Worm (Caenorhabditis elegans): Measurements from ENCODE around the gene T04F8.7.
A peak's percentile ranks its signal among the peaks of the same experiment; 100 is the strongest.

T04F8.7 gene

ce11 chrX:11662557-11662956 is 18.2 kb downstream of the T04F8.7 start (continued):
- TF ChIP-seq ekl-4 (GFP tag; IDR thresholded peaks at IDR 0.05) = no peak
- TF ChIP-seq madf-3 (GFP tag; IDR thresholded peaks at IDR 0.05) = 0 out of 2 replicates have a peak, but pooled peaks have one; percentile 17
- TF ChIP-seq ztf-18 (tag; optimal IDR thresholded peaks at IDR 0.05) = peak; percentile 82
- no peak for TF ChIP-seq ztf-22 (GFP tag; optimal IDR thresholded peaks at IDR 0.05)
- TF ChIP-seq akir-1 (GFP tag; optimal IDR thresholded peaks at IDR 0.05) = no peak
- TF ChIP-seq ceh-40 (GFP tag; IDR thresholded peaks at IDR 0.05) = no peak
- TF ChIP-seq xnd-1 (tag; optimal IDR thresholded peaks at IDR 0.05) = no peak
- no peak for TF ChIP-seq ztf-3 (GFP tag; optimal IDR thresholded peaks at IDR 0.05)
- no peak for TF ChIP-seq sea-2 (GFP tag; IDR thresholded peaks at IDR 0.05)
- TF ChIP-seq rcor-1 (GFP tag; IDR thresholded peaks at IDR 0.05) = no peak
- TF ChIP-seq ceh-91 (GFP tag; IDR thresholded peaks at IDR 0.05) = no peak
- TF ChIP-seq nfya-2 (GFP tag; IDR thresholded peaks at IDR 0.05) = no peak
- TF ChIP-seq Y53G8AR.9 (GFP tag; conservative IDR thresholded peaks at IDR 0.05) = no peak
- TF ChIP-seq die-1 (tag; optimal IDR thresholded peaks at IDR 0.05) = no peak
- TF ChIP-seq lag-1 (GFP tag; IDR thresholded peaks at IDR 0.05) = no peak
- TF ChIP-seq dpl-1 (GFP tag; optimal IDR thresholded peaks at IDR 0.05) = no peak

ce11 chrX:11662069-11662468 is 18.7 kb downstream of the T04F8.7 start:
- TF ChIP-seq cebp-1 (GFP tag; IDR thresholded peaks at IDR 0.05) (no peak), cebp-1 (tag; optimal IDR thresholded peaks at IDR 0.05) (peak; percentile 31), rcor-1 (GFP tag; IDR thresholded peaks at IDR 0.05) (no peak)

- TF ChIP-seq dox-1 (GFP tag; IDR thresholded peaks at IDR 0.05) (peak; percentile 35; the same call in 1 of the 2 replicates), B0336.3 (GFP tag; IDR thresholded peaks at IDR 0.05) (no peak), tbp1 (GFP tag; optimal IDR thresholded peaks at IDR 0.05) (peak; percentile 7), nhr-80 (tag; optimal IDR thresholded peaks at IDR 0.05) (peak; percentile 94), let-607 (tag; optimal IDR thresholded peaks at IDR 0.05) (peak in 1 of 2 experiments; percentile 50), atf-7 (tag; optimal IDR thresholded peaks at IDR 0.05) (peak; percentile 31)
Measured at ce11 chrX:11661625-11662024, 19.2 kb downstream of the T04F8.7 start, which contains the start of gene sfxn-1.5. Gene sfxn-1.5, minus strand, starts transcription at chrX:11661660.

ce11 chrX:11658331-11658730 is 22.4 kb downstream of the T04F8.7 start, which contains the start of gene T04F8.3:
Gene T04F8.3, plus strand, starts transcription at chrX:11658631.
- TF ChIP-seq somi-1 (GFP tag; optimal IDR thresholded peaks at IDR 0.05) (no peak), ets-4 (GFP tag; optimal IDR thresholded peaks at IDR 0.05) (no peak), sptf-2 (GFP tag; optimal IDR thresholded peaks at IDR 0.05) (no peak), nhr-80 (tag; optimal IDR thresholded peaks at IDR 0.05) (no peak), pha-4 (tag; optimal IDR thresholded peaks at IDR 0.05) (no peak), ceh-91 (GFP tag; IDR thresholded peaks at IDR 0.05) (no peak), hsf-1 (GFP tag; IDR thresholded peaks at IDR 0.05) (no peak), egl-18 (GFP tag; IDR thresholded peaks at IDR 0.05) (no peak), madf-6 (GFP tag; IDR thresholded peaks at IDR 0.05) (no peak), F23B12.7 (tag; optimal IDR thresholded peaks at IDR 0.05; ENCODE audit: insufficient read depth) (no peak), unc-62 (GFP tag; optimal IDR thresholded peaks at IDR 0.05) (no peak), die-1 (tag; optimal IDR thresholded peaks at IDR 0.05) (no peak), F57C9.4 (tag; optimal IDR thresholded peaks at IDR 0.05) (no peak), nhr-27 (tag; optimal IDR thresholded peaks at IDR 0.05) (no peak), Y53G8AR.9 (GFP tag; conservative IDR thresholded peaks at IDR 0.05) (no peak), mel-28 (tag; optimal IDR thresholded peaks at IDR 0.05; ENCODE audit: borderline replicate concordance) (no peak), chd-7 (tag; optimal IDR thresholded peaks at IDR 0.05) (no peak), lir-1 (GFP tag; conservative IDR thresholded peaks at IDR 0.05) (no peak)

Measured in whole organism, young adult.